Fruit fly (Drosophila melanogaster): ENCODE data around the gene CG32109.

CG32109 gene

DNA sequence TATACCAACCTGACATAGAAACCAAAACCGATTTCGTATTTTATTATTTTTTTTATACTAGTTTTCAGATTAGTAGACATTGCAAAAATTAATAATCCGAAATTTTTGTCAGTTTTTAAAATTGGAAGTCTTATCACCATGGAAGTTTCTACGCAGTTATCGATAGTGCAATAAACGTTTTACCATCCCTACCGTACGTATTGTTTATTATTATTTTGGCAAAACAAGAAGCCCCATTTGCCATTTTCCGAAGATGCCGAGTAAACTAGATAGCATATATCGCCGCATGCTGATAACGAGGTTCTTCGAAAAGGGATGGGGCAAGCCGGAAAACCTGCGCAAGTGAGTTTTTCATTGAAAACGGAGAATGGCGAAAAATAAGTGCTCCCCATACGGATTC is 3.5 kb upstream of the CG32109 start, which contains the start of gene CG32112 (continued):
- TF ChIP-seq CG34224 (GFP tag; IDR thresholded peaks at IDR 0.05; ENCODE audit: partially characterized antibody) (peak; percentile 76), CG43689 (GFP tag; IDR thresholded peaks at IDR 0.05) (no peak), CG1603 (tag; optimal IDR thresholded peaks at IDR 0.05) (peak; percentile 71), unc-4 (GFP tag; IDR thresholded peaks at IDR 0.05; ENCODE audit: partially characterized antibody) (peak; percentile 74), phol (tag; optimal IDR thresholded peaks at IDR 0.05) (peak; percentile 11), nerfin-2 (GFP tag; IDR thresholded peaks at IDR 0.05; ENCODE audit: partially characterized antibody) (peak; percentile 64; the same call in 1 of the 2 replicates), PHDP (tag; optimal IDR thresholded peaks at IDR 0.05) (no peak), eve (GFP tag; optimal IDR thresholded peaks at IDR 0.05) (peak in 1 of 2 experiments; percentile 22), MBD-R2 (GFP tag; IDR thresholded peaks at IDR 0.05) (peak; percentile 64), CG9437 (GFP tag; optimal IDR thresholded peaks at IDR 0.05) (peak; percentile 86), Hand (GFP tag; optimal IDR thresholded peaks at IDR 0.05) (no peak), vnd (GFP tag; IDR thresholded peaks at IDR 0.05; ENCODE audit: partially characterized antibody) (peak; percentile 45; the same call in 1 of the 3 replicates), nerfin-1 (tag; optimal IDR thresholded peaks at IDR 0.05) (no peak), CG8089 (GFP tag; optimal IDR thresholded peaks at IDR 0.05) (no peak), lilli (GFP tag; optimal IDR thresholded peaks at IDR 0.05) (peak; percentile 52), CG18764 (GFP tag; optimal IDR thresholded peaks at IDR 0.05) (peak; percentile 36), CG1647 (GFP tag; optimal IDR thresholded peaks at IDR 0.05) (no peak), HLH4C (GFP tag; IDR thresholded peaks at IDR 0.05; ENCODE audit: partially characterized antibody) (peak; percentile 74), Dek (tag; optimal IDR thresholded peaks at IDR 0.05) (no peak), al (GFP tag; IDR thresholded peaks at IDR 0.05) (no peak), CG14710 (tag; optimal IDR thresholded peaks at IDR 0.05) (peak; percentile 62), ERR (GFP tag; optimal IDR thresholded peaks at IDR 0.05) (peak; percentile 7), CG17829 (tag; optimal IDR thresholded peaks at IDR 0.05) (peak; percentile 3), psq (GFP tag; optimal IDR thresholded peaks at IDR 0.05) (no peak), bigmax (GFP tag; optimal IDR thresholded peaks at IDR 0.05) (no peak), lab (GFP tag; optimal IDR thresholded peaks at IDR 0.05) (no peak), gem (tag; optimal IDR thresholded peaks at IDR 0.05) (no peak), D19A (tag; optimal IDR thresholded peaks at IDR 0.05) (peak; percentile 13), repo (GFP tag; optimal IDR thresholded peaks at IDR 0.05) (no peak), D19B (GFP tag; optimal IDR thresholded peaks at IDR 0.05) (no peak), pfk (GFP tag; optimal IDR thresholded peaks at IDR 0.05) (peak; percentile 82), Atf6 (GFP tag; IDR thresholded peaks at IDR 0.05) (no peak), cas (GFP tag; IDR thresholded peaks at IDR 0.05) (no peak), Fer1 (GFP tag; optimal IDR thresholded peaks at IDR 0.05) (peak; percentile 5), pnt (GFP tag; optimal IDR thresholded peaks at IDR 0.05) (no peak), Gsc (GFP tag; IDR thresholded peaks at IDR 0.05) (no peak), sim (GFP tag; IDR thresholded peaks at IDR 0.05) (no peak), CG3838 (GFP tag; optimal IDR thresholded peaks at IDR 0.05) (no peak), knrl (GFP tag; IDR thresholded peaks at IDR 0.05; ENCODE audit: partially characterized antibody) (peak; percentile 68; the same call in 2 of the 3 replicates), slbo (GFP tag; IDR thresholded peaks at IDR 0.05) (no peak), Optix (GFP tag; IDR thresholded peaks at IDR 0.05) (no peak), CG31388 (GFP tag; optimal IDR thresholded peaks at IDR 0.05) (no peak), en (GFP tag; optimal IDR thresholded peaks at IDR 0.05) (no peak), gfzf (GFP tag; optimal IDR thresholded peaks at IDR 0.05) (peak; percentile 26), CG3163 (GFP tag; optimal IDR thresholded peaks at IDR 0.05) (no peak), sna (GFP tag; IDR thresholded peaks at IDR 0.05; ENCODE audit: partially characterized antibody) (peak; percentile 72), aop (GFP tag; IDR thresholded peaks at IDR 0.05) (no peak), kah (GFP tag; optimal IDR thresholded peaks at IDR 0.05) (no peak), CG2120 (GFP tag; optimal IDR thresholded peaks at IDR 0.05) (peak; percentile 35), E2f2 (GFP tag; IDR thresholded peaks at IDR 0.05) (peak; percentile 72), CG30020 (tag; optimal IDR thresholded peaks at IDR 0.05) (peak; percentile 93)
